Worm (Caenorhabditis elegans): ENCODE results near the gene T22C8.4.

The T22C8.4 gene

ce11 chrII:8610585-8610984 lies 12.7 kb downstream of the T22C8.4 start:
- TF ChIP-seq F37D6.2 (tag; optimal IDR thresholded peaks at IDR 0.05) = no peak
- TF ChIP-seq aha-1 (tag) = no peak
- no peak for TF ChIP-seq F26F4.8 (GFP tag; conservative IDR thresholded peaks at IDR 0.05)
- no peak for TF ChIP-seq set-16 (GFP tag; IDR thresholded peaks at IDR 0.05)
- TF ChIP-seq Y48G9A.11 (GFP tag; IDR thresholded peaks at IDR 0.05) = no peak
- no peak for TF ChIP-seq snpc-1.2 (GFP tag; IDR thresholded peaks at IDR 0.05)
- TF ChIP-seq cey-2 (tag; optimal IDR thresholded peaks at IDR 0.05; ENCODE audit: borderline replicate concordance, insufficient read depth) = no peak
- TF ChIP-seq pha-4 (GFP tag; IDR thresholded peaks at IDR 0.05) = no peak
- no peak for TF ChIP-seq pha-4 (tag; optimal IDR thresholded peaks at IDR 0.05)
- no peak for TF ChIP-seq nhr-48 (tag; optimal IDR thresholded peaks at IDR 0.05)
- TF ChIP-seq mxl-3 (GFP tag; optimal IDR thresholded peaks at IDR 0.05) = no peak
- TF ChIP-seq aly-2 (tag; optimal IDR thresholded peaks at IDR 0.05) = no peak
- no peak for TF ChIP-seq nhr-237 (tag; optimal IDR thresholded peaks at IDR 0.05)
- no peak for TF ChIP-seq ama-1 (optimal IDR thresholded peaks at IDR 0.05)

ce11 chrII:8610085-8610484 lies 13.2 kb downstream of the T22C8.4 start, which contains the start of gene F28C6.9:
Gene F28C6.9, minus strand, starts transcription at chrII:8610185.
- TF ChIP-seq madf-5 (GFP tag; IDR thresholded peaks at IDR 0.05) (no peak), T20F7.1 (GFP tag; optimal IDR thresholded peaks at IDR 0.05) (no peak), madf-9 (GFP tag; conservative IDR thresholded peaks at IDR 0.05) (no peak), unc-130 (GFP tag; optimal IDR thresholded peaks at IDR 0.05) (no peak), daf-19 (GFP tag; conservative IDR thresholded peaks at IDR 0.05) (no peak), lin-13 (GFP tag; optimal IDR thresholded peaks at IDR 0.05) (no peak), arid-1 (GFP tag; conservative IDR thresholded peaks at IDR 0.05) (no peak), fos-1 (tag; optimal IDR thresholded peaks at IDR 0.05) (no peak), F44E2.7 (GFP tag; IDR thresholded peaks at IDR 0.05) (no peak), nhr-48 (tag; optimal IDR thresholded peaks at IDR 0.05) (no peak), dmd-9 (GFP tag; IDR thresholded peaks at IDR 0.05) (no peak), ZK337.2 (GFP tag; IDR thresholded peaks at IDR 0.05) (no peak), spr-3 (GFP tag; optimal IDR thresholded peaks at IDR 0.05) (no peak)

- TF ChIP-seq zfp-3 (GFP tag; conservative IDR thresholded peaks at IDR 0.05) (no peak), dve-1 (tag; optimal IDR thresholded peaks at IDR 0.05; ENCODE audit: insufficient read depth) (no peak), duxl-1 (tag; optimal IDR thresholded peaks at IDR 0.05; ENCODE audit: poor library complexity) (no peak), ceh-82 (tag; optimal IDR thresholded peaks at IDR 0.05) (no peak), gei-8 (GFP tag; optimal IDR thresholded peaks at IDR 0.05) (no peak), nhr-48 (tag; optimal IDR thresholded peaks at IDR 0.05) (no peak)
These were observed 15.6 kb downstream of the T22C8.4 start, which contains the start of gene F28C6.10 for ce11 chrII:8607662-8608061. Gene F28C6.10, plus strand, starts transcription at chrII:8607962.

ce11 chrII:8606549-8606948 lies 16.7 kb downstream of the T22C8.4 start, which contains the start of gene F28C6.8:
Gene F28C6.8, plus strand, starts transcription at chrII:8606849.
- TF ChIP-seq lin-38 (GFP tag; IDR thresholded peaks at IDR 0.05) = no peak
- no peak for TF ChIP-seq hif-1 (tag; optimal IDR thresholded peaks at IDR 0.05)
- TF ChIP-seq tag-97 (GFP tag; IDR thresholded peaks at IDR 0.05) = no peak
- no peak for TF ChIP-seq Y75B8A.6 (GFP tag; IDR thresholded peaks at IDR 0.05)
- no peak for TF ChIP-seq lin-13 (GFP tag; optimal IDR thresholded peaks at IDR 0.05)
- no peak for TF ChIP-seq rbr-2 (tag; optimal IDR thresholded peaks at IDR 0.05)
- TF ChIP-seq lin-39 (tag; optimal IDR thresholded peaks at IDR 0.05) = no peak
- no peak for TF ChIP-seq D1046.2 (GFP tag; IDR thresholded peaks at IDR 0.05)

Data from whole organism, L4 larva.